Worm (Caenorhabditis elegans) whole organism, early embryonic: ENCODE results near the gene rhgf-2.

Source experiments
- B0310.2 ChIP-seq: sonication (generic microtip); optimal IDR thresholded peaks from 2 replicates; lab custom pipeline; 2016; ENCODE audit warnings: mild to moderate bottlenecking, missing genetic modification characterization, missing compliant biosample characterization
- flt-1 ChIP-seq: fragments of 200-800 bp; sonication (Bioruptor generic); IDR thresholded peaks from 2 replicates; pipeline ENCODE4 v1.3.6; 2022; ENCODE audit warnings: missing genetic modification characterization, missing compliant biosample characterization
- scrt-1 ChIP-seq: fragments of 200-800 bp; sonication (Bioruptor generic); IDR thresholded peaks from 2 replicates; pipeline ENCODE4 v1.3.6; 2022; ENCODE audit warnings: missing genetic modification characterization, missing compliant biosample characterization

- TF ChIP-seq flt-1 (GFP tag; lab: Robert Waterston, UW): no peak
- no peak for TF ChIP-seq scrt-1 (GFP tag; lab: Robert Waterston, UW)
- no peak for TF ChIP-seq B0310.2 (tag; lab: Kevin White, UChicago)
Measured at ce11 chrII:4100485-4100884, at the start of gene rhgf-2.
